Worm (Caenorhabditis elegans) whole organism, L1 larva: ENCODE results near the gene ZK673.6.

Experiments
- dpl-1 ChIP-seq, 3 experiments: fragments of 150-350 bp in 2 of 3; sonication (generic microtip) in 1 of 3; optimal IDR thresholded peaks; 2 replicates each; lab custom pipeline; 2014 to 2017; ENCODE audit warnings: missing biosample characterization in 3 of 3, missing genetic modification characterization in 3 of 3, missing genetic modification reagents in 3 of 3
- mep-1 ChIP-seq: fragments of 150-350 bp; optimal IDR thresholded peaks from 2 replicates; lab custom pipeline; 2014; ENCODE audit warnings: missing biosample characterization, missing genetic modification characterization
- sox-4 ChIP-seq: sonication (generic microtip); optimal IDR thresholded peaks from 2 replicates; lab custom pipeline; 2016; ENCODE audit warnings: missing genetic modification characterization, missing compliant biosample characterization

DNA sequence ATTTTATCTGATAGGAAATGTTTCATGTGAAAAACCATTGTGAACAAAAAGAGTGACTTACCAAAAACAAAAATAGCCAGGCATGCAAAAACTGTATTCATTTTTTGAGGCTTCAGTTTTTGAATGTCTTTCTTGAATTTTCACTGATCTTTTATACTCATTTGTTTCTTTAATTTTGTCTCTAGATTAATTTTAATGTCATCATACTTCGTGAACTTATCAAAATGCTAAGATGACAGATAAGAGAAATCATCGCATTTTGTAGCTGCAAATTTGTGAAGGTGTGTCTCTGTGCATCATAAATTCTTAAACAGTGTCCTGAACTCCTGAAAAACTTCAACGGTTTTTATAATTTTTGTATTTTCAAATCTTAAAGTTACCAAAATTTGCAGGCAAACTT lies 11.9 kb upstream of the ZK673.6 start, which contains the start of gene clec-58:
- TF ChIP-seq dpl-1 (GFP tag; optimal IDR thresholded peaks at IDR 0.05; lab: Kevin White, UChicago) (no peak), mep-1 (tag; lab: Kevin White, UChicago) (no peak), sox-4 (no peak)
